Fruit fly (Drosophila melanogaster): ENCODE data around the gene Pif2.

- TF ChIP-seq CG8478 (optimal IDR thresholded peaks at IDR 0.05) (no peak), Hmx (GFP tag; optimal IDR thresholded peaks at IDR 0.05) (no peak), usp (GFP tag; optimal IDR thresholded peaks at IDR 0.05) (no peak), dmrt11E (tag; optimal IDR thresholded peaks at IDR 0.05) (no peak)
These were observed 31.6 kb downstream of the Pif2 start, which contains the start of gene CG2336 for dm6 chr3R:6580484-6580883.

All from whole organism, embryonic.